Worm (Caenorhabditis elegans) whole organism, early embryonic: ENCODE data around the gene F56D2.2.

Experiments used
- hmg-4 ChIP-seq: fragments of 200-800 bp; sonication (Bioruptor generic); optimal IDR thresholded peaks from 2 replicates; lab custom pipeline; 2018; ENCODE audit warnings: mild to moderate bottlenecking, missing genetic modification characterization, missing compliant biosample characterization
- sea-1 ChIP-seq: fragments of 200-800 bp; sonication (Bioruptor generic); conservative IDR thresholded peaks from 2 replicates; pipeline ENCODE4 v1.3.6; 2022; ENCODE audit warnings: missing genetic modification characterization, missing compliant biosample characterization
- tbx-11 ChIP-seq: fragments of 200-800 bp; sonication (Bioruptor generic); IDR thresholded peaks from 2 replicates; pipeline ENCODE4 v1.3.6; 2022; ENCODE audit warnings: missing genetic modification characterization, missing compliant biosample characterization

The F56D2.2 gene

ce11 chrIII:5637297-5637876 lies 50.3 kb downstream of the F56D2.2 start:
- TF ChIP-seq tbx-11 (GFP tag; lab: Robert Waterston, UW) (0 out of 2 replicates have a peak, but pooled peaks have one; percentile 41), sea-1 (GFP tag; lab: Robert Waterston, UW) (0 out of 2 replicates have a peak, but pooled peaks have one; percentile 65), hmg-4 (GFP tag; lab: Kevin White, UChicago) (peak; percentile 5)
